Worm (Caenorhabditis elegans): ENCODE measurements around the gene fipr-12.

fipr-12 gene

ce11 chrV:9918410-9918809, 24.7 kb upstream of the fipr-12 start, which contains the start of gene C50H2.5:
TSS of gene C50H2.5 (plus strand) at chrV:9918710.
- TF ChIP-seq nhr-12 (tag; optimal IDR thresholded peaks at IDR 0.05) (no peak), mls-2 (tag; optimal IDR thresholded peaks at IDR 0.05) (no peak), cnd-1 (tag; optimal IDR thresholded peaks at IDR 0.05) (no peak), snpc-4 (tag; optimal IDR thresholded peaks at IDR 0.05) (no peak), mep-1 (tag; optimal IDR thresholded peaks at IDR 0.05) (no peak), nhr-76 (tag; optimal IDR thresholded peaks at IDR 0.05) (no peak), lin-32 (GFP tag; optimal IDR thresholded peaks at IDR 0.05) (no peak), ceh-39 (tag; optimal IDR thresholded peaks at IDR 0.05) (no peak), nhr-2 (tag; optimal IDR thresholded peaks at IDR 0.05) (no peak), nhr-28 (tag; optimal IDR thresholded peaks at IDR 0.05) (no peak), zip-8 (tag; optimal IDR thresholded peaks at IDR 0.05) (no peak), lin-13 (tag; optimal IDR thresholded peaks at IDR 0.05) (no peak), mab-5 (tag; optimal IDR thresholded peaks at IDR 0.05) (no peak), M03D4.4 (tag; optimal IDR thresholded peaks at IDR 0.05) (no peak), ceh-83 (GFP tag; optimal IDR thresholded peaks at IDR 0.05) (no peak), ham-2 (GFP tag; optimal IDR thresholded peaks at IDR 0.05) (no peak), bed-3 (GFP tag; optimal IDR thresholded peaks at IDR 0.05) (no peak)

DNA sequence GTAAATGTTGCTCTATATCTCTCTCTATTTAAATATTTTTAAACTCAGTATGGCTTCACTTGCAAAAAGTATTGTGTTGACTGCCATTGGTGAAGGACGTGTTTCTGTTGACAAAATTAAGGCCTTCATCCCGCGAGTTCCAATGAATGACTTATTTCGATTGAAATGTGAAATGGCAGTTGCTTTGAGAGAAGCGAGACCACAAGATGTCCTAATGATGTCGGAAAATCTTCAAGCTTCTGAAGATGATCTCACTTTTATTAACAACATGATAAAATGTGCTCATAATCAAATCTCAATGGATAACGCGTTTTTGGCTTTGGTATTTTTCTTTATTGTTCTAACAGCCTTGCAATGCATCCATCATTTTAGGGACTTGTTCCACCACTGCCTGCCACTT, 21.9 kb upstream of the fipr-12 start, which contains the start of gene ceh-75:
TSS of gene ceh-75 (plus strand) at position 50 of the 400 bp plus-strand sequence.
- TF ChIP-seq M03D4.4 (tag; optimal IDR thresholded peaks at IDR 0.05): no peak
- TF ChIP-seq drap-1 (GFP tag; optimal IDR thresholded peaks at IDR 0.05): no peak
- no peak for TF ChIP-seq unc-120 (tag; optimal IDR thresholded peaks at IDR 0.05; ENCODE audit: poor library complexity, severe bottlenecking)
- no peak for TF ChIP-seq elt-1 (tag; optimal IDR thresholded peaks at IDR 0.05; ENCODE audit: borderline replicate concordance, insufficient read depth)

- TF ChIP-seq nhr-12 (tag; optimal IDR thresholded peaks at IDR 0.05): no peak
- TF ChIP-seq ces-1 (GFP tag; optimal IDR thresholded peaks at IDR 0.05): no peak
- TF ChIP-seq sptf-1 (tag; optimal IDR thresholded peaks at IDR 0.05): no peak
- TF ChIP-seq hlh-1 (tag; optimal IDR thresholded peaks at IDR 0.05): no peak
- no peak for TF ChIP-seq lin-13 (tag; optimal IDR thresholded peaks at IDR 0.05)
- no peak for TF ChIP-seq cnd-1 (tag; optimal IDR thresholded peaks at IDR 0.05)
- no peak for TF ChIP-seq elt-3 (tag; optimal IDR thresholded peaks at IDR 0.05)
- no peak for TF ChIP-seq drap-1 (GFP tag; optimal IDR thresholded peaks at IDR 0.05)
- TF ChIP-seq ceh-83 (GFP tag; optimal IDR thresholded peaks at IDR 0.05): no peak
- TF ChIP-seq snpc-4 (tag; optimal IDR thresholded peaks at IDR 0.05): no peak
- no peak for TF ChIP-seq nhr-28 (tag; optimal IDR thresholded peaks at IDR 0.05)
- TF ChIP-seq sem-2 (GFP tag; optimal IDR thresholded peaks at IDR 0.05): no peak
- TF ChIP-seq mep-1 (tag; optimal IDR thresholded peaks at IDR 0.05): no peak
- TF ChIP-seq mab-5 (tag; optimal IDR thresholded peaks at IDR 0.05): no peak
- TF ChIP-seq unc-120 (tag; optimal IDR thresholded peaks at IDR 0.05; ENCODE audit: poor library complexity, severe bottlenecking): no peak
- TF ChIP-seq M03D4.4 (tag; optimal IDR thresholded peaks at IDR 0.05): no peak
- TF ChIP-seq pha-4 (tag; optimal IDR thresholded peaks at IDR 0.05): no peak
- TF ChIP-seq elt-1 (tag; optimal IDR thresholded peaks at IDR 0.05; ENCODE audit: borderline replicate concordance, insufficient read depth): no peak
- no peak for TF ChIP-seq bed-3 (GFP tag; optimal IDR thresholded peaks at IDR 0.05)
- TF ChIP-seq blmp-1 (tag; optimal IDR thresholded peaks at IDR 0.05): no peak
Observed at ce11 chrV:9922481-9922880, 20.7 kb upstream of the fipr-12 start, which contains the start of gene C50H2.7. TSS of gene C50H2.7 (plus strand) at chrV:9922781.

ce11 chrV:9924389-9924788, 18.8 kb upstream of the fipr-12 start:
- TF ChIP-seq flh-1 (GFP tag; optimal IDR thresholded peaks at IDR 0.05) (no peak), blmp-1 (tag; optimal IDR thresholded peaks at IDR 0.05) (no peak)

- no peak for TF ChIP-seq flh-1 (GFP tag; optimal IDR thresholded peaks at IDR 0.05)
- no peak for TF ChIP-seq ceh-43 (GFP tag; optimal IDR thresholded peaks at IDR 0.05)
- no peak for TF ChIP-seq ceh-83 (GFP tag; optimal IDR thresholded peaks at IDR 0.05)
- no peak for TF ChIP-seq snpc-4 (tag; optimal IDR thresholded peaks at IDR 0.05)
- no peak for TF ChIP-seq nhr-28 (tag; optimal IDR thresholded peaks at IDR 0.05)
- TF ChIP-seq ces-1 (GFP tag; optimal IDR thresholded peaks at IDR 0.05): no peak
- no peak for TF ChIP-seq mab-5 (tag; optimal IDR thresholded peaks at IDR 0.05)
- TF ChIP-seq unc-120 (tag; optimal IDR thresholded peaks at IDR 0.05; ENCODE audit: poor library complexity, severe bottlenecking): no peak
- TF ChIP-seq blmp-1 (tag; optimal IDR thresholded peaks at IDR 0.05): no peak
- no peak for TF ChIP-seq hlh-1 (tag; optimal IDR thresholded peaks at IDR 0.05)
- TF ChIP-seq ztf-11 (tag; optimal IDR thresholded peaks at IDR 0.05): no peak
- TF ChIP-seq ham-2 (GFP tag; optimal IDR thresholded peaks at IDR 0.05): no peak
- no peak for TF ChIP-seq bed-3 (GFP tag; optimal IDR thresholded peaks at IDR 0.05)
- no peak for TF ChIP-seq pha-4 (tag; optimal IDR thresholded peaks at IDR 0.05)
- no peak for TF ChIP-seq nhr-2 (tag; optimal IDR thresholded peaks at IDR 0.05)
- no peak for TF ChIP-seq mls-2 (tag; optimal IDR thresholded peaks at IDR 0.05)
- TF ChIP-seq nhr-237 (tag; optimal IDR thresholded peaks at IDR 0.05): no peak
- TF ChIP-seq zip-8 (tag; optimal IDR thresholded peaks at IDR 0.05): no peak
Observed at ce11 chrV:9925647-9926046, 17.5 kb upstream of the fipr-12 start.
